Fruit fly (Drosophila melanogaster) whole organism, embryonic: ENCODE data around the gene Jhbp5.

ENCODE experiments used
- Atf-2 ChIP-seq: fragments of 200-800 bp; sonication (Bioruptor generic); optimal IDR thresholded peaks from 2 replicates; lab custom pipeline; 2016; ENCODE audit warnings: missing biosample characterization, missing genetic modification characterization
- Atf6 ChIP-seq: fragments of 200-800 bp; sonication (Bioruptor generic); IDR thresholded peaks from 2 replicates; pipeline ENCODE4 v1.3.6; 2022; ENCODE audit warnings: missing biosample characterization, missing genetic modification characterization
- Blimp-1 ChIP-seq: fragments of 200-800 bp; sonication (Bioruptor generic); optimal IDR thresholded peaks from 3 replicates; lab custom pipeline; 2018; ENCODE audit warnings: missing biosample characterization, missing genetic modification characterization, mild to moderate bottlenecking, moderate library complexity, missing genetic modification reagents
- CG10431 ChIP-seq: fragments of 200-800 bp; sonication (Bioruptor generic); optimal IDR thresholded peaks from 3 replicates; lab custom pipeline; 2018; ENCODE audit warnings: missing biosample characterization, mild to moderate bottlenecking, missing genetic modification characterization
- CG10979 ChIP-seq: fragments of 200-800 bp; sonication (Bioruptor generic); optimal IDR thresholded peaks from 2 replicates; lab custom pipeline; 2018; ENCODE audit warnings: missing biosample characterization, mild to moderate bottlenecking, missing genetic modification characterization, moderate library complexity
- CG12744 ChIP-seq: fragments of 200-800 bp; sonication (Bioruptor generic); optimal IDR thresholded peaks from 2 replicates; lab custom pipeline; 2016; ENCODE audit warnings: missing biosample characterization, missing genetic modification characterization
- CG14710 ChIP-seq: fragments of 200-800 bp; sonication (Bioruptor generic); optimal IDR thresholded peaks from 3 replicates; lab custom pipeline; 2019; ENCODE audit warnings: missing biosample characterization, mild to moderate bottlenecking, missing genetic modification characterization, moderate library complexity
- CG15479 ChIP-seq: fragments of 200-800 bp; sonication (Bioruptor generic); optimal IDR thresholded peaks from 3 replicates; lab custom pipeline; 2019; ENCODE audit warnings: missing biosample characterization, mild to moderate bottlenecking, missing genetic modification characterization, moderate library complexity
- CG15601 ChIP-seq: fragments of 200-800 bp; sonication (Bioruptor generic); optimal IDR thresholded peaks from 3 replicates; lab custom pipeline; 2019; ENCODE audit warnings: missing biosample characterization, mild to moderate bottlenecking, missing genetic modification characterization, moderate library complexity
- CG16779 ChIP-seq: fragments of 200-800 bp; sonication (Bioruptor generic); IDR thresholded peaks from 2 replicates; pipeline ENCODE4 v1.3.6; 2022; ENCODE audit warnings: missing biosample characterization, missing genetic modification characterization
- CG17829 ChIP-seq: fragments of 200-800 bp; optimal IDR thresholded peaks from 2 replicates; lab custom pipeline; 2019; ENCODE audit warnings: missing biosample characterization, mild to moderate bottlenecking, missing genetic modification characterization, moderate library complexity
- CG18476 ChIP-seq: fragments of 200-800 bp; sonication (Bioruptor generic); optimal IDR thresholded peaks from 2 replicates; lab custom pipeline; 2016; ENCODE audit warnings: missing biosample characterization, mild to moderate bottlenecking, missing genetic modification characterization
- CG31365 ChIP-seq: fragments of 200-800 bp; sonication (Bioruptor generic); optimal IDR thresholded peaks from 2 replicates; lab custom pipeline; 2018; ENCODE audit warnings: missing biosample characterization, mild to moderate bottlenecking, missing genetic modification characterization
- CG34422 ChIP-seq: fragments of 200-800 bp; sonication (Bioruptor generic); IDR thresholded peaks from 3 replicates; pipeline ENCODE4 v1.3.6; 2022; ENCODE audit warnings: missing biosample characterization, missing genetic modification characterization
- CG42726 ChIP-seq: fragments of 200-800 bp; sonication (Bioruptor generic); IDR thresholded peaks from 2 replicates; pipeline ENCODE4 v1.3.6; 2022; ENCODE audit warnings: missing biosample characterization, missing genetic modification characterization; ENCODE audit not compliant: partially characterized antibody
- CG4404 ChIP-seq: fragments of 200-800 bp; sonication (Bioruptor generic); IDR thresholded peaks from 2 replicates; pipeline ENCODE4 v1.3.6; 2022; ENCODE audit warnings: missing biosample characterization, missing genetic modification characterization
- CG5245 ChIP-seq: fragments of 200-800 bp; sonication (Bioruptor generic); optimal IDR thresholded peaks from 3 replicates; lab custom pipeline; 2016; ENCODE audit warnings: missing biosample characterization, missing genetic modification characterization
- CG7357 ChIP-seq: fragments of 200-800 bp; sonication (Bioruptor generic); IDR thresholded peaks from 3 replicates; pipeline ENCODE4 v1.3.6; 2022; ENCODE audit warnings: missing biosample characterization, missing genetic modification characterization
- CG7987 ChIP-seq: fragments of 200-800 bp; sonication (Bioruptor generic); optimal IDR thresholded peaks from 2 replicates; lab custom pipeline; 2018; ENCODE audit warnings: missing biosample characterization, mild to moderate bottlenecking, missing genetic modification characterization, moderate library complexity
- D ChIP-seq, 2 experiments: fragments of 200-800 bp in 1 of 2; fragments of >200 bp in 1 of 2; sonication (Bioruptor generic) in 1 of 2; optimal IDR thresholded peaks; 2 replicates in 1 of 2; 3 replicates in 1 of 2; lab custom pipeline; 2017; ENCODE audit warnings: mild to moderate bottlenecking in 1 of 2, missing biosample characterization in 1 of 2, missing genetic modification characterization in 1 of 2, missing genetic modification reagents in 1 of 2
- D19B ChIP-seq: fragments of 200-800 bp; sonication (Bioruptor generic); optimal IDR thresholded peaks from 2 replicates; lab custom pipeline; 2017; ENCODE audit warnings: missing biosample characterization, mild to moderate bottlenecking, missing genetic modification characterization
- Dref ChIP-seq: fragments of 200-800 bp; sonication (Bioruptor generic); IDR thresholded peaks from 2 replicates; pipeline ENCODE4 v1.3.6; 2022; ENCODE audit warnings: missing biosample characterization, missing genetic modification characterization
- Ets65A ChIP-seq: fragments of 200-800 bp; sonication (Bioruptor generic); peaks from one replicate; lab custom pipeline; 2016; ENCODE audit warnings: missing biosample characterization, missing genetic modification characterization
- HLH4C ChIP-seq: fragments of 200-800 bp; sonication (Bioruptor generic); IDR thresholded peaks from 3 replicates; pipeline ENCODE4 v1.3.6; 2022; ENCODE audit warnings: missing biosample characterization, missing genetic modification characterization; ENCODE audit not compliant: partially characterized antibody
- Mad ChIP-seq: fragments of 200-800 bp; sonication (Bioruptor generic); optimal IDR thresholded peaks from 2 replicates; lab custom pipeline; 2016; ENCODE audit warnings: missing biosample characterization, missing genetic modification characterization
- Meics ChIP-seq: fragments of 200-800 bp; sonication (Bioruptor generic); optimal IDR thresholded peaks from 2 replicates; lab custom pipeline; 2017; ENCODE audit warnings: missing biosample characterization, mild to moderate bottlenecking, missing genetic modification characterization
- Nf-YB ChIP-seq: fragments of 200-800 bp; sonication (Bioruptor generic); optimal IDR thresholded peaks from 3 replicates; lab custom pipeline; 2019; ENCODE audit warnings: missing biosample characterization, mild to moderate bottlenecking, missing genetic modification characterization, moderate library complexity
- Nf-YC ChIP-seq: fragments of 200-800 bp; optimal IDR thresholded peaks from 3 replicates; lab custom pipeline; 2019; ENCODE audit warnings: missing biosample characterization, mild to moderate bottlenecking, missing genetic modification characterization, moderate library complexity
- abd-A ChIP-seq: fragments of 200-800 bp; sonication (Bioruptor generic); optimal IDR thresholded peaks from 3 replicates; lab custom pipeline; 2019; ENCODE audit warnings: missing biosample characterization, mild to moderate bottlenecking, missing genetic modification characterization, moderate library complexity
- chif ChIP-seq, 2 experiments: fragments of 200-800 bp; sonication (Bioruptor generic); optimal IDR thresholded peaks; 3 replicates each; lab custom pipeline; 2016; ENCODE audit warnings: missing biosample characterization in 2 of 2, missing genetic modification characterization in 2 of 2
- dan ChIP-seq: fragments of 200-800 bp; sonication (Bioruptor generic); IDR thresholded peaks from 2 replicates; pipeline ENCODE4 v1.3.6; 2022; ENCODE audit warnings: missing biosample characterization, missing genetic modification characterization
- dmrt11E ChIP-seq: fragments of 200-800 bp; sonication (Bioruptor generic); optimal IDR thresholded peaks from 3 replicates; lab custom pipeline; 2018; ENCODE audit warnings: missing biosample characterization, mild to moderate bottlenecking, missing genetic modification characterization, moderate library complexity
- dpn ChIP-seq, 2 experiments: fragments of 200-800 bp; sonication (Bioruptor generic); optimal IDR thresholded peaks; 3 replicates each; lab custom pipeline; 2016; ENCODE audit warnings: missing biosample characterization in 2 of 2, missing genetic modification characterization in 2 of 2
- esg ChIP-seq: fragments of 200-800 bp; sonication (Bioruptor generic); conservative IDR thresholded peaks from 2 replicates; pipeline ENCODE4 v1.3.6; 2022; ENCODE audit warnings: missing biosample characterization, missing genetic modification characterization
- eve ChIP-seq, 2 experiments: fragments of >200 bp; optimal IDR thresholded peaks; 2 replicates each; lab custom pipeline; 2017; ENCODE audit warnings: missing biosample characterization in 2 of 2, missing genetic modification characterization in 2 of 2
- fd102C ChIP-seq: fragments of 200-800 bp; sonication (Bioruptor generic); optimal IDR thresholded peaks from 2 replicates; lab custom pipeline; 2018; ENCODE audit warnings: missing biosample characterization, mild to moderate bottlenecking, missing genetic modification characterization, moderate library complexity
- gcm ChIP-seq: fragments of 200-800 bp; sonication (Bioruptor generic); optimal IDR thresholded peaks from 2 replicates; lab custom pipeline; 2019; ENCODE audit warnings: missing biosample characterization, mild to moderate bottlenecking, missing genetic modification characterization, moderate library complexity
- gem ChIP-seq: fragments of 200-800 bp; sonication (Bioruptor generic); optimal IDR thresholded peaks from 2 replicates; lab custom pipeline; 2019; ENCODE audit warnings: missing biosample characterization, mild to moderate bottlenecking, missing genetic modification characterization, moderate library complexity
- gt ChIP-seq: fragments of 200-800 bp; sonication (Bioruptor generic); IDR thresholded peaks from 2 replicates; pipeline ENCODE4 v1.3.6; 2022; ENCODE audit warnings: missing biosample characterization, missing genetic modification characterization
- lilli ChIP-seq: fragments of 200-800 bp; sonication (Bioruptor generic); optimal IDR thresholded peaks from 3 replicates; lab custom pipeline; 2016; ENCODE audit warnings: missing biosample characterization, missing genetic modification characterization
- lola ChIP-seq, 3 experiments: fragments of >200 bp in 2 of 3; fragments of 200-800 bp in 1 of 3; sonication (Bioruptor generic) in 1 of 3; optimal IDR thresholded peaks; 2 replicates each; lab custom pipeline; 2017 to 2019; ENCODE audit warnings: missing biosample characterization in 3 of 3, missing genetic modification characterization in 3 of 3, mild to moderate bottlenecking in 1 of 3, moderate library complexity in 1 of 3
- lov ChIP-seq, 2 experiments: fragments of 200-800 bp in 1 of 2; fragments of >200 bp in 1 of 2; sonication (Bioruptor generic) in 1 of 2; IDR thresholded peaks in 1 of 2; optimal IDR thresholded peaks in 1 of 2; 2 replicates in 1 of 2; 3 replicates in 1 of 2; pipeline versions ENCODE4 v1.3.6 to Lab custom; 2017 to 2022; ENCODE audit warnings: missing biosample characterization in 1 of 2, missing genetic modification characterization in 1 of 2
- pho ChIP-seq: fragments of 200-800 bp; sonication (Bioruptor generic); optimal IDR thresholded peaks from 2 replicates; lab custom pipeline; 2016; ENCODE audit warnings: missing biosample characterization, missing genetic modification characterization
- pita ChIP-seq: fragments of 200-800 bp; sonication (Bioruptor generic); optimal IDR thresholded peaks from 2 replicates; lab custom pipeline; 2017; ENCODE audit warnings: missing biosample characterization, mild to moderate bottlenecking, missing genetic modification characterization
- sens ChIP-seq: fragments of 200-800 bp; sonication (Bioruptor generic); peaks from one replicate; lab custom pipeline; 2016; ENCODE audit warnings: missing biosample characterization, missing genetic modification characterization
- tio ChIP-seq: fragments of 200-800 bp; sonication (Bioruptor generic); optimal IDR thresholded peaks from 2 replicates; lab custom pipeline; 2017; ENCODE audit warnings: missing biosample characterization, missing genetic modification characterization, inconsistent platforms
- tll ChIP-seq, 2 experiments: fragments of 200-800 bp in 1 of 2; fragments of >200 bp in 1 of 2; sonication (Bioruptor generic) in 1 of 2; optimal IDR thresholded peaks; 2 replicates each; lab custom pipeline; 2017 to 2019; ENCODE audit warnings: missing biosample characterization in 2 of 2, missing genetic modification characterization in 2 of 2, mild to moderate bottlenecking in 1 of 2, moderate library complexity in 1 of 2
- wdn ChIP-seq: fragments of 200-800 bp; sonication (Bioruptor generic); IDR thresholded peaks from 2 replicates; pipeline ENCODE4 v1.3.6; 2022; ENCODE audit warnings: missing biosample characterization, missing genetic modification characterization
- zen ChIP-seq: fragments of 200-800 bp; sonication (Bioruptor generic); optimal IDR thresholded peaks from 3 replicates; lab custom pipeline; 2018; ENCODE audit warnings: missing biosample characterization, mild to moderate bottlenecking, missing genetic modification characterization, moderate library complexity
- zf30C ChIP-seq: fragments of 200-800 bp; sonication (Bioruptor generic); optimal IDR thresholded peaks from 3 replicates; lab custom pipeline; 2018; ENCODE audit warnings: missing biosample characterization, mild to moderate bottlenecking, missing genetic modification characterization

Gene Jhbp5

DNA sequence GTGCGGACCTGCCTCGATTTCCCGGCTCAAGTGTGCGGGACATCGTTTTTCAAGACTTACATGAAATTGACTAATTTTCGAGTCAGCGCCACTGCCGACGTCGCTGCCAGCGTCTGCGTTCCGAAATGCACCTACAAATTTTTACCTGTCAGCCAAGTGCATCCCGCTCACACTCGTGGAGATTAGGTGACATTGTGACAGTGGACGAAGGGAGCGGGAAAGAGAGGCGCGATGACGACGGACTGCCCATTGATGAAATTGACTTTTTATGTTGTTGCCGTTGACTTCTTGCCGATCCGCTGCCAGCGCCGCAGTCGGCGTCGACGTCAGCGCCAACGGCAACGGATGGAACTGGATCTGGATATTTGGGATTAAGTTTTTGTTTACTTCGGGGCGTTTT, 11.7 kb downstream of the Jhbp5 start (continued):
- TF ChIP-seq CG16779 (GFP tag; lab: Robert Waterston, UW) (no peak), CG31365 (tag; lab: Kevin White, UChicago) (no peak), esg (GFP tag; lab: Robert Waterston, UW) (no peak), Meics (no peak), HLH4C (GFP tag; lab: Robert Waterston, UW) (no peak), lola (GFP tag; optimal IDR thresholded peaks at IDR 0.05; lab: Kevin White, UChicago) (no peak), CG12744 (GFP tag; lab: Kevin White, UChicago) (no peak), Dref (no peak), chif (GFP tag; optimal IDR thresholded peaks at IDR 0.05; lab: Kevin White, UChicago) (no peak), CG5245 (GFP tag; lab: Kevin White, UChicago) (no peak), eve (GFP tag; optimal IDR thresholded peaks at IDR 0.05; lab: Kevin White, UChicago) (no peak), dpn (GFP tag; optimal IDR thresholded peaks at IDR 0.05; lab: Kevin White, UChicago) (no peak), dan (no peak), CG42726 (GFP tag; lab: Robert Waterston, UW) (no peak), abd-A (tag; lab: Kevin White, UChicago) (peak; percentile 16), CG7357 (no peak), D (optimal IDR thresholded peaks at IDR 0.05; lab: Kevin White, UChicago) (peak; percentile 67), D (GFP tag; optimal IDR thresholded peaks at IDR 0.05; lab: Kevin White, UChicago) (no peak), CG18476 (GFP tag; lab: Kevin White, UChicago) (no peak), CG7987 (GFP tag; lab: Kevin White, UChicago) (no peak), wdn (no peak), Atf6 (GFP tag; lab: Robert Waterston, UW) (no peak), Ets65A (GFP tag; lab: Kevin White, UChicago) (no peak), CG10431 (GFP tag; lab: Kevin White, UChicago) (peak; percentile 84), Nf-YB (GFP tag; lab: Kevin White, UChicago) (peak; percentile 63), lov (optimal IDR thresholded peaks at IDR 0.05; lab: Kevin White, UChicago) (no peak), lov (GFP tag; IDR thresholded peaks at IDR 0.05; lab: Robert Waterston, UW) (no peak), CG15479 (GFP tag; lab: Kevin White, UChicago) (peak; percentile 83), pita (GFP tag; lab: Kevin White, UChicago) (no peak), CG17829 (tag; lab: Kevin White, UChicago) (no peak), zf30C (GFP tag; lab: Kevin White, UChicago) (peak; percentile 37), tll (GFP tag; optimal IDR thresholded peaks at IDR 0.05; lab: Kevin White, UChicago) (peak in 1 of 2 experiments; percentile 100), Mad (GFP tag; lab: Kevin White, UChicago) (no peak), Nf-YC (tag; lab: Kevin White, UChicago) (peak; percentile 2), Atf-2 (GFP tag; lab: Kevin White, UChicago) (no peak), pho (GFP tag; lab: Kevin White, UChicago) (no peak), CG34422 (GFP tag; lab: Robert Waterston, UW) (no peak), tio (no peak), lilli (GFP tag; lab: Kevin White, UChicago) (no peak), gcm (GFP tag; lab: Kevin White, UChicago) (no peak), gt (GFP tag; lab: Robert Waterston, UW) (0 out of 2 replicates have a peak, but pooled peaks have one; percentile 28)

DNA sequence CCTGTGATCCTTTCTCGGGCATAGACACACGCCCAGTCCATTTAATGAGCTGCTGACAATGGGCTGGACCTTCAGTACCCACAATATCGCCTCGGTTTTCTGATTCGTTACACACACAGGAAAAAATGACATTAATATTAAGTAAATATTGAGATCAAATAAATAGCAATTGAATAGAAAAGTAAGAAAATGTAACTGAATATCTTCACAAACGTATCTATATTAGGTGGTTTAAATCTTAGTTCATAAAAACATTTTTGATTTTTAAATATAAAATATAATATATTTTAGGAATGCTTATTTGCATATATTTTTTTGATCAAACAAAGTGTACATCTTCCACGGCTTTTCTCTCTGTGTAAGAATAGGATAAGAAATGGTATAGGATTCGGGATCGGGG, 12.2 kb downstream of the Jhbp5 start:
- peak; percentile 43 for TF ChIP-seq CG17829 (tag; lab: Kevin White, UChicago)
- peak; percentile 33 for TF ChIP-seq gem
- TF ChIP-seq CG15601, result no peak
- TF ChIP-seq D19B, result no peak
- peak; percentile 60 for TF ChIP-seq dmrt11E (tag; lab: Kevin White, UChicago)
- no peak for TF ChIP-seq Blimp-1
- peak; percentile 26 for TF ChIP-seq CG14710 (tag; lab: Kevin White, UChicago)
- peak; percentile 61 for TF ChIP-seq zen (tag; lab: Kevin White, UChicago)
- peak; percentile 42 for TF ChIP-seq CG4404
- peak; percentile 42 for TF ChIP-seq CG10979 (tag; lab: Kevin White, UChicago)
- peak; percentile 32 for TF ChIP-seq sens (GFP tag; lab: Kevin White, UChicago)
- TF ChIP-seq fd102C, result peak; percentile 54
